Fruit fly (Drosophila melanogaster): ENCODE measurements around the gene ttk.
A peak's percentile ranks its signal among the peaks of the same experiment; 100 is the strongest.

- TF ChIP-seq Lpt (GFP tag; optimal IDR thresholded peaks at IDR 0.05) = peak; percentile 79
- no peak for TF ChIP-seq Hr38 (GFP tag; optimal IDR thresholded peaks at IDR 0.05)
- peak in 1 of 2 experiments; percentile 73 for TF ChIP-seq salr (GFP tag; optimal IDR thresholded peaks at IDR 0.05)
- TF ChIP-seq Ets96B (tag; optimal IDR thresholded peaks at IDR 0.05) = peak; percentile 50
- peak; percentile 63 for TF ChIP-seq CG6854 (GFP tag; optimal IDR thresholded peaks at IDR 0.05)
- TF ChIP-seq CG10669 (GFP tag; optimal IDR thresholded peaks at IDR 0.05) = peak; percentile 26
- peak; percentile 80 for TF ChIP-seq CG3919 (GFP tag; optimal IDR thresholded peaks at IDR 0.05)
Measured at dm6 chr3R:31682140-31682782, 31.4 kb upstream of the ttk start.

All from whole organism, prepupa.